Fruit fly (Drosophila melanogaster): ENCODE data around the gene Xport-A.

The Xport-A gene

DNA sequence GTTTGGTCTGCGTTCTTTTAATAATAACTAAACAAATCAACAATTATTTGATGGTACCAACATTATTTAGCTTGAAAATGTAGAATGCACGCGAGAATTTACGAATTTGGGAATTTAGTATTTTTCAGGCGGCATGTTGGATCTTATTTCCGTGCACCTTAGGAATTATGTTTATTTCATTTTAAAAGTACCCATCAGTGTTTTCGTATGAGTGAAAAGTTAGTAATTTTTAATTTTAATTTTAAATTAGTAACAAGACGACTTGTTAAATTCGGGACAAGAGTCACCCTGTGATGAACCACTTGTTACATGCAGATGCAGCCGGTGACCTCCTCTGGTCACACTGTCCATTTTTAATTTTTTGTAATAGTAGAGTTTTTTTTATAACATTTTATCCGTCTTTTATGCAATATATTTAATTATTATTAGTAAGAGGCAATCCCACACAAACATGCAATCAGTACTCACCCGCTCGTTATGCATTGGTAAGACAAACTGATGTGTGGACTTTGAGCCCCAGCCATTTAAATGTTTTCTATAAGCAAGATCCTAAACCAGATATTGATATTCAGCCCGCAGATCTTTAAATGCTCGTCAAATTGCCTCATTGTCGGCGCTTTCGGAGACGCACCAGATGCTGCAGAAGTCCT, 37.7 kb downstream of the Xport-A start, which contains the start of the genes CG17186 and Arc42 (continued):
- TF ChIP-seq ftz-f1 (GFP tag; optimal IDR thresholded peaks at IDR 0.05) (no peak), Pdp1 (GFP tag; optimal IDR thresholded peaks at IDR 0.05) (peak in 1 of 2 experiments; percentile 72), CG11247 (GFP tag; IDR thresholded peaks at IDR 0.05) (no peak), sr (GFP tag; IDR thresholded peaks at IDR 0.05) (no peak), CG15696 (tag; optimal IDR thresholded peaks at IDR 0.05) (no peak), bcd (GFP tag; optimal IDR thresholded peaks at IDR 0.05) (no peak), dysf (GFP tag; IDR thresholded peaks at IDR 0.05) (no peak), eyg (GFP tag; optimal IDR thresholded peaks at IDR 0.05) (no peak), Lpt (GFP tag; optimal IDR thresholded peaks at IDR 0.05) (no peak), Hmx (GFP tag; optimal IDR thresholded peaks at IDR 0.05) (no peak), Hr39 (optimal IDR thresholded peaks at IDR 0.05) (no peak), gfzf (GFP tag; optimal IDR thresholded peaks at IDR 0.05) (peak; percentile 88), CkIIα-i1 (GFP tag; IDR thresholded peaks at IDR 0.05) (no peak), CG8924 (tag; optimal IDR thresholded peaks at IDR 0.05) (peak; percentile 55), HLH54F (GFP tag; optimal IDR thresholded peaks at IDR 0.05) (no peak), CG14014 (GFP tag; IDR thresholded peaks at IDR 0.05) (no peak), sens (GFP tag) (peak; percentile 82), cas (GFP tag; IDR thresholded peaks at IDR 0.05) (no peak), tgo (GFP tag; IDR thresholded peaks at IDR 0.05) (no peak), CG1233 (GFP tag; optimal IDR thresholded peaks at IDR 0.05) (peak; percentile 15), gem (tag; optimal IDR thresholded peaks at IDR 0.05) (peak; percentile 45), HHEX (GFP tag; optimal IDR thresholded peaks at IDR 0.05) (no peak), sob (GFP tag; IDR thresholded peaks at IDR 0.05) (no peak), CG31441 (GFP tag; IDR thresholded peaks at IDR 0.05) (peak; percentile 46), CG30020 (tag; optimal IDR thresholded peaks at IDR 0.05) (peak; percentile 70), trem (tag; optimal IDR thresholded peaks at IDR 0.05) (peak; percentile 71), nmo (GFP tag; optimal IDR thresholded peaks at IDR 0.05) (peak; percentile 68), MESR4 (GFP tag; optimal IDR thresholded peaks at IDR 0.05) (no peak), CG8290 (GFP tag; optimal IDR thresholded peaks at IDR 0.05) (no peak), CG8290 (tag; optimal IDR thresholded peaks at IDR 0.05) (no peak), kay (GFP tag; optimal IDR thresholded peaks at IDR 0.05) (no peak), ewg (GFP tag; optimal IDR thresholded peaks at IDR 0.05) (no peak), sim (GFP tag; IDR thresholded peaks at IDR 0.05) (no peak), CG8089 (GFP tag; optimal IDR thresholded peaks at IDR 0.05) (no peak), H15 (GFP tag; IDR thresholded peaks at IDR 0.05) (no peak), CG17829 (tag; optimal IDR thresholded peaks at IDR 0.05) (peak; percentile 9), Dek (tag; optimal IDR thresholded peaks at IDR 0.05) (no peak), gro (GFP tag; optimal IDR thresholded peaks at IDR 0.05) (no peak), danr (GFP tag; IDR thresholded peaks at IDR 0.05) (no peak), CG8478 (optimal IDR thresholded peaks at IDR 0.05) (no peak), CG34376 (GFP tag; optimal IDR thresholded peaks at IDR 0.05) (no peak), CG2202 (tag; optimal IDR thresholded peaks at IDR 0.05) (no peak), CG2889 (GFP tag; IDR thresholded peaks at IDR 0.05) (no peak), CG11093 (GFP tag; IDR thresholded peaks at IDR 0.05) (no peak), wek (GFP tag; optimal IDR thresholded peaks at IDR 0.05) (no peak), sna (GFP tag; IDR thresholded peaks at IDR 0.05; ENCODE audit: partially characterized antibody) (no peak), corto (GFP tag; optimal IDR thresholded peaks at IDR 0.05) (no peak), TFAM (GFP tag; optimal IDR thresholded peaks at IDR 0.05) (no peak), mirr (GFP tag; optimal IDR thresholded peaks at IDR 0.05) (no peak), ash1 (GFP tag; optimal IDR thresholded peaks at IDR 0.05) (no peak), CG3065 (GFP tag; optimal IDR thresholded peaks at IDR 0.05) (no peak), CG11560 (tag; IDR thresholded peaks at IDR 0.05) (no peak), tap (tag; optimal IDR thresholded peaks at IDR 0.05) (no peak)

Measured in whole organism, embryonic.